Worm (Caenorhabditis elegans) whole organism, young adult: ENCODE measurements around the gene C54G10.1.

Experiments
- C17E4.6 ChIP-seq: fragments of 200-800 bp; sonication (Bioruptor generic); IDR thresholded peaks from 2 replicates; pipeline ENCODE4 v1.3.6; 2022; ENCODE audit warnings: missing genetic modification reagents, missing genetic modification characterization, missing compliant biosample characterization
- Y53G8AR.9 ChIP-seq: fragments of 200-800 bp; sonication (Bioruptor generic); conservative IDR thresholded peaks from 2 replicates; pipeline ENCODE4 v1.3.6; 2022; ENCODE audit warnings: missing genetic modification reagents, missing genetic modification characterization, missing compliant biosample characterization
- ZK185.1 ChIP-seq: sonication (generic microtip); optimal IDR thresholded peaks from 2 replicates; lab custom pipeline; 2016; ENCODE audit warnings: mild to moderate bottlenecking, missing genetic modification characterization, missing compliant biosample characterization; ENCODE audit not compliant: poor library complexity, severe bottlenecking
- ama-1 ChIP-seq, 3 experiments: fragments of 150-350 bp in 1 of 3; sonication (generic microtip) in 2 of 3; optimal IDR thresholded peaks; 2 replicates each; lab custom pipeline; 2014 to 2018; ENCODE audit warnings: missing biosample characterization in 2 of 3, missing genetic modification characterization in 2 of 3, missing genetic modification reagents in 2 of 3
- atf-7 ChIP-seq: sonication (generic microtip); optimal IDR thresholded peaks from 2 replicates; lab custom pipeline; 2017; ENCODE audit warnings: mild to moderate bottlenecking, missing genetic modification characterization, missing compliant biosample characterization
- ceh-58 ChIP-seq: fragments of 200-800 bp; sonication (Bioruptor generic); IDR thresholded peaks from 2 replicates; pipeline ENCODE4 v1.3.6; 2022; ENCODE audit warnings: missing genetic modification characterization, missing compliant biosample characterization
- lin-54 ChIP-seq: fragments of 200-800 bp; sonication (Bioruptor generic); optimal IDR thresholded peaks from 2 replicates; lab custom pipeline; 2018; ENCODE audit warnings: mild to moderate bottlenecking, missing genetic modification characterization, missing compliant biosample characterization
- madf-6 ChIP-seq: fragments of 200-800 bp; sonication (Bioruptor generic); IDR thresholded peaks from 2 replicates; pipeline ENCODE4 v1.3.6; 2022; ENCODE audit warnings: missing genetic modification reagents, missing genetic modification characterization, missing compliant biosample characterization
- mel-28 ChIP-seq: sonication (generic microtip); optimal IDR thresholded peaks from 2 replicates; lab custom pipeline; 2016; ENCODE audit warnings: borderline replicate concordance, mild to moderate bottlenecking, missing genetic modification characterization, missing compliant biosample characterization
- sea-2 ChIP-seq: fragments of 200-800 bp; sonication (Bioruptor generic); IDR thresholded peaks from 2 replicates; pipeline ENCODE4 v1.3.6; 2022; ENCODE audit warnings: missing genetic modification characterization, missing compliant biosample characterization
- snpc-4 ChIP-seq, 5 experiments: fragments of 150-350 bp in 1 of 5; sonication (generic microtip) in 4 of 5; optimal IDR thresholded peaks; 2 replicates each; lab custom pipeline; 2014 to 2018; ENCODE audit warnings: missing genetic modification characterization in 5 of 5, missing biosample characterization in 3 of 5, antibody characterized with exemption in 2 of 5, mild to moderate bottlenecking in 2 of 5, missing compliant biosample characterization in 2 of 5, missing genotype in 2 of 5, moderate library complexity in 2 of 5, missing genetic modification reagents in 1 of 5
- sptf-2 ChIP-seq: fragments of 200-800 bp; sonication (Bioruptor generic); optimal IDR thresholded peaks from 2 replicates; lab custom pipeline; 2018; ENCODE audit warnings: mild to moderate bottlenecking, missing genetic modification characterization, missing compliant biosample characterization
- unc-62 ChIP-seq: fragments of 150-350 bp; optimal IDR thresholded peaks from 2 replicates; lab custom pipeline; 2014; ENCODE audit warnings: missing biosample characterization, missing genetic modification reagents, missing genetic modification characterization

DNA sequence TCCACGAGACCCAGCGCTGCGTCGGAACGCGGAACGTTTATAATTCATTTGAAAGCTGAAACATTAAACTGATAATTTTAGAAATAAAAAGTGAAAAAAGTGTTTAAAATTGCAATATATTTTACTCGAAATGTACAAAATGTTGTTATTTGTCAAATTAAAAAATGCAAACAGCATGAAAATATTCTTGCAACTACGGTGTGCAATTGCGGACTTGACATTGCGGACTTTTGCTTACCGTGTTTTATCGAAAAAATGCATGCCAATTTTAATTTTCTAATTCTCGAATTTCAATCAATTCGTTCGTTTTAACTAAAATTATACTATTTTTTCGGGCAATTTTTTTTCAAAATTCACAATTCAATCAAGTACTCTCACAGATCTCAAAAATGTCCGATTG, 28.7 kb upstream of the C54G10.1 start, which contains the start of the genes R11H6.5 and ccnk-1:
- TF ChIP-seq sptf-2 (no peak), ama-1 (optimal IDR thresholded peaks at IDR 0.05; lab: Kevin White, UChicago) (no peak), ama-1 (GFP tag; optimal IDR thresholded peaks at IDR 0.05; lab: Kevin White, UChicago) (no peak), C17E4.6 (no peak), Y53G8AR.9 (GFP tag; lab: Robert Waterston, UW) (no peak), lin-54 (no peak), ZK185.1 (tag; lab: Kevin White, UChicago) (no peak), madf-6 (GFP tag; lab: Robert Waterston, UW) (no peak; the same call in 1 of the 2 replicates), snpc-4 (GFP tag; optimal IDR thresholded peaks at IDR 0.05; lab: Kevin White, UChicago) (no peak), snpc-4 (tag; optimal IDR thresholded peaks at IDR 0.05; lab: Kevin White, UChicago) (peak in 1 of 4 experiments; percentile 8), mel-28 (tag; lab: Kevin White, UChicago) (no peak), atf-7 (tag; lab: Kevin White, UChicago) (no peak), sea-2 (GFP tag; lab: Robert Waterston, UW) (no peak), unc-62 (no peak), ceh-58 (GFP tag; lab: Robert Waterston, UW) (no peak)
